Fruit fly (Drosophila melanogaster) S2 (cell line): ENCODE results near the gene CG7384.

Experiments
- CG8478 ChIP-seq: fragments of >200 bp; optimal IDR thresholded peaks from 2 replicates; lab custom pipeline; 2018
- CTCF ChIP-seq, 2 experiments: fragments of >200 bp; optimal IDR thresholded peaks; 2 replicates each; lab custom pipeline; 2018

The CG7384 gene

DNA sequence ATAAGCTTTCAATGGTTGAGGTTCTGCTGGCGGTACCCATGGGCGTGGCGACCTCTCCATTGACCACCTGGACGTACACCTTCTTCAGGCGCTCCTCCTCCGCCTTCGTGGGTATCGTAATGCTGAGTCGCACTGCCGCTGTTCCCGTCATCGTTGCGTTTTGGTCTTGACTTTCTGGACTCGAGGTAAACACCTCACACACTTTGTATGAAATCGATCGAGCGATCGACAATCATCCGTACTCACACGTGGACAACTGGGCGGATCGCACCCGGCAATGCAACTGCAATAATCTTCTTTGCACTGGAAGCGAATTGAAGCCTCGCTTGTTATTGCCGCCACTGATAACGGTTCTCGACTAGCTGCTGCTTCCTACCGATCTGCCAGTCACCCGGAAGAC is at the start of gene CG7384:
Gene CG7384 (minus strand): TSS at position 366 of the 400 bp plus-strand sequence.
- TF ChIP-seq CG8478 (lab: Kevin White, UChicago) = no peak
- TF ChIP-seq CTCF (optimal IDR thresholded peaks at IDR 0.05; lab: Kevin White, UChicago) = no peak

DNA sequence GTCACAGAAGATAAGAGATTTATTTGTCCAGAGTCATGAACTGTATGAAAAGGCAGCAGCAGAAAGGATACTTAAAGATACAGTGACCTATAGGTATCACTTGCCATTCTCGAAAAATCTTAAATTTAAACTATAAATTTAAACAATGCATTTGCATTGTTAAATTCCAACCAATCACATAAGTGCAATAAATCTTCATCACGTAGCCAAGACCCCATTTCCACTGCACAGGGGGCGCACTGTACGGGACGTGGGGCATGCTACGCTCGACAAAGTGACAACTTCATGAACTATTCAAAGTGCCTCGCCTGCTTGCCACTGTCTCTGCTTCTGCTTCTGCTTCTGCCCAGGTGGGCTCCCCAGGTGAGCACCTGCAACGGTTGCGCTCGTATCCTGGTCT is 45.0 kb upstream of the CG7384 start:
- TF ChIP-seq CG8478 (lab: Kevin White, UChicago) (no peak), CTCF (optimal IDR thresholded peaks at IDR 0.05; lab: Kevin White, UChicago) (no peak)

DNA sequence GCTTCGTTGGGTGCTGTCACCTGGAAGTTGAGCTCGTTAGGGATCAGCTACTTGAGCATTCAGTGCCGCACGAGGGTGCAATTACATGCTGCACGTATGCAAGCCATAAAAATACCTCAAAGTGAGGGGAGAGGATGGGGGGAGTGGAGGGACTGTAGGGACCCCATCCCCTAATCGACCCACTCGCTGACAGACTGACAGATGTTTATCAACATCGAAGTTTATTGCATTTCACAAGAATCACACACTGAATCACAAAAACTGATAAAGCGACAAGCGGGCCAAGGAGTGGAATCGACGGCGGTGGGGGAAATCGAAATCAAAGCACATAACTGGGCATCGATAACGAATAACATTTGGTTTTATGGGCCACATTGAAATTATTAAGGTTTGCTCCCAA is 44.4 kb upstream of the CG7384 start:
- no peak for TF ChIP-seq CG8478 (lab: Kevin White, UChicago)
- no peak for TF ChIP-seq CTCF (optimal IDR thresholded peaks at IDR 0.05; lab: Kevin White, UChicago)

DNA sequence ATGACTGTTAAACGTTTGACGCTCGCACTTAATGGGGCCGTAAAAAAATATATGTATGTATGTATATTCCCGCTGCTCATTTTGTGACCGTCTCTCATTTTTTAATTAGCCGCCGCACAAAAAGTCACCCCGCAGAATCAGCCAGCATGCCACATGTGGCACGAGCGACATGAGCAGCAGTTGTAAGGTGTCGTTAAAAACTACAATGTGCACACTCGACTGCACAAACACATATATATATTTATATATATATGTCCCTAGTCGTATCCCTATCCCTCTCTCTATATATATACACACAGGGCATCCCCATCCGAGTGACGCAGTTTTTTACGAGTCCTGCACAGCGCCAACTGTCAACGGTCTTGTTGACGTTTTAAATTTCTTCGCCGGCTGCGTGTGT is 43.4 kb upstream of the CG7384 start:
- TF ChIP-seq CTCF (optimal IDR thresholded peaks at IDR 0.05; lab: Kevin White, UChicago) (no peak), CG8478 (lab: Kevin White, UChicago) (no peak)

DNA sequence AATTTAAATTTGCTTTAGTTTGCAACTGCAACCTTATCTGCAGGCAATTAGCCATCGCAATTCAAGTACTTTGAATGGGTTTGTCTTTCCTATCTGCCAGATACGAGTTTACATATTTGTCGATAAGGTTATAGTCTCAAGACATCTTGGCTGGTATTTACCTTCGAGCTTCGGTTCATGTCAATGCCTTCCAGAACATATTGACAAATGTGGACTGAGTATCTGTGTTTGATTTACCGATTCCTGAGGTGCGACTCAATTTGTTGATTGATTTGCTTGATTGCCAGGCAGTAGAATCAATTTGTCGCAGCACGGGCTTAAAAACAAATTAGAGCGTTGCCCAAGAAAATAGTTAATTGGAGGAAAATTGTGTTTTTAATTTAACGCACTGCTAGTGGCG is 42.6 kb upstream of the CG7384 start:
- no peak for TF ChIP-seq CG8478 (lab: Kevin White, UChicago)
- TF ChIP-seq CTCF (optimal IDR thresholded peaks at IDR 0.05; lab: Kevin White, UChicago) = no peak

DNA sequence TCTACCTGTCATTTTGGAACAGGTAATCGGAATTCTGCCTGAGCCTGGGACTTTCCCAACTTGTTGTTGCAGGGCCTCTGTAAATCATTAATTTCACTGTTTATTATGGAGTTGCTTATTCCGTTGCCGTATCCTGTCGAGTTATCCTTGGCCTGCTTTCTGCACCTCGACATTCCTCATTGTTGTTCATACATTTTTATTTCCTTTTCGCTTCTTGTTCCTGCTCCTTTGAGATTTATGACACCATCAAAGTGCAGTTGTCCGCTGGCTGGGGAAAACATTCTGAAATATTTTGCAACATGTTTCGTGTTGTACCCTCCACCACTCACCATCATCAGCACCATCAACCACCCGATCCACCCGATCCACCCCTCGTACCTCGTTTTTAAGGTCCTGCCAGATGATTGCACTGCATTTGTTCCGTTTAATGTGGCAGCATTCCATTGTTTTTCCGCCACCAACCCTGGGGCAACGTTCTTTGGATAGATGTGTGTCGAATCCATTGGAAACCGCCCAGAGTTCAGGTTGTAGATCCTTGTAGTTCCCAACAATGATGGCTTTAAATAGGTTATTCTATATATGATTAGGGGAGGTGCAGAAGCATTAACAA is 38.7 kb upstream of the CG7384 start:
- no peak for TF ChIP-seq CG8478 (lab: Kevin White, UChicago)
- TF ChIP-seq CTCF (optimal IDR thresholded peaks at IDR 0.05; lab: Kevin White, UChicago) = no peak

DNA sequence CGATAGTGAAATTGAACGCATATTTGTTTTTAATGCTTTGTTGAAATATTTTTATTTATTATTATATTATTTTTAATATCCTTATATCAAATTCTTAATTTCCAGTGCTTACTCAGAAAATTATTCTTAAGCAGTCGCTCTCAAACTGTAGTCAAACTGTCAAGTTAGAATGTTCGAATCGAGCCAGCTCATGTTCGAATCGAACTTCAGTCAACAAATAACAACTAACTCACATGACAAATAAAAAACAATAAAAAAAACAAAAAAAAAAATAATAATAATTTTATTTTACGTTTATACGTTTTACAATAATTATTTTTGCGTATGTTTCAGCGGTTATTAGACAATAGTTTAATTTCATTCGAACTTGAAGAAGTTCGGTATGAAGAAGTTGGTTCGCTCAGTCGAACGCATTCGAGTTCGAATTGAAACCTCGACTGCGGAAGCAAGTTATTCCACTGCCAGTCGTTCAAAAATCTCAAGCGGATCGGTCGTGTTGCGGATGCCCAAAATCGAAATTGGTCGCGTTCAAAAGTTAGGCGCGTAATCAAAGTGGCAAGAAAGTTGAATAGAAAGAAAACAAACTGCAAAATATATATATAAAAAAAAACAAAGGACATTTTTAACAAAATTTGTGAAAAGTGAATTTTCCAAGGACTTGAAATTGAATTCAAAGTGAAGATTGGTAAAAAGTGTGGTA is 34.3 kb upstream of the CG7384 start, which contains the start of gene Trim9:
Gene Trim9 (plus strand): TSS at position 463 of the 700 bp plus-strand sequence.
- TF ChIP-seq CG8478 (lab: Kevin White, UChicago) (no peak), CTCF (optimal IDR thresholded peaks at IDR 0.05; lab: Kevin White, UChicago) (no peak)

DNA sequence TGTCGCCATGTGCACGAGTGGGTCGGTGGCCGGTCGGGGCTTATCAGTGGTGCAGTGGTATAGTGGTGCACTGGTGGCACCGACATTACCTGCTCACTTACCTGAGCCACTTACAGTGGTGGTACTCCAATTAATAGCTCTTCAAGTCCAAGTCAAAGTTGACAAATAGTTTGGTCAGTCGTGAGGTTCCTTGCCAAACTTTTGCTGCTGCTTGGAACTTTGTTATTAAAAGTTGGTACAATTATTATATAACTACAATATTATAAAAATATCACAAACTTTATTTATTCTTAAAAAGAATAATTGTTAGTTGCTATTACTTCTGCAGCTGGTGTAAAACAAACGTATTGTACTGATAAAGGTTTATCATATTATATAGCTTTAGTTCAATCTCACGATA is 33.7 kb upstream of the CG7384 start:
- TF ChIP-seq CTCF (optimal IDR thresholded peaks at IDR 0.05; lab: Kevin White, UChicago) = no peak
- no peak for TF ChIP-seq CG8478 (lab: Kevin White, UChicago)

DNA sequence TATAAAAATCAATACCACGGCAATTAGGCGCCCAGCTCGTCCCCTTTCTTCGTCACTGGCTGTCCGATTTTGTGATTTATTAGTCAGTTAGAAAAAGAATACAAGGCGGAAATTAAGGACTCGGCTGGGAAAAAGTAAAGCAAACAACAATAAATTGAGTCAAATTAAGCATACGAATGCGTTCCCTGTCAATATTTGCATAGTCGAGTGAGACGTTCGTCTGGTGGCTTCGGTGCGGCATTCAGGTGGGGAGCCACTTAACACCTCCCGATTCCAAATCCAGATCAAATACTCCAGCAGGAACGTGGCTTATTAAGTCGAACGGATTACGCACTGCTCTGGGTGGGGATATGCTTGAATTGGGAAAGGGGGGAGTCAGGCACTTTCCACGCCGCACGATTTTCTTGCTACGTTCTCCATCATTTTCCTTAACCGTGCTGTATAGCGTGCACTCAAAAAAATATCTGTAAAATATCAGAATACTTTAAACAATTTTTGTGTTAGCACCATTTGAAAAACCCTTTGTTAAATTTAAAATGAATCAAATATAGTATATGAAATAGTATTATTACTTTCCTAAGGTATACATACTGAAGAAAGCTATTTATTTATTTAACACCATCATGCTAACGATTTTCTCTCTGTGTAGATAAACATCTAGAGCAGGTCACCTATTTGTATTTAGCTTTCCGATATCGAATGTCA is 32.9 kb upstream of the CG7384 start:
- TF ChIP-seq CTCF (optimal IDR thresholded peaks at IDR 0.05; lab: Kevin White, UChicago) (no peak), CG8478 (lab: Kevin White, UChicago) (no peak)

DNA sequence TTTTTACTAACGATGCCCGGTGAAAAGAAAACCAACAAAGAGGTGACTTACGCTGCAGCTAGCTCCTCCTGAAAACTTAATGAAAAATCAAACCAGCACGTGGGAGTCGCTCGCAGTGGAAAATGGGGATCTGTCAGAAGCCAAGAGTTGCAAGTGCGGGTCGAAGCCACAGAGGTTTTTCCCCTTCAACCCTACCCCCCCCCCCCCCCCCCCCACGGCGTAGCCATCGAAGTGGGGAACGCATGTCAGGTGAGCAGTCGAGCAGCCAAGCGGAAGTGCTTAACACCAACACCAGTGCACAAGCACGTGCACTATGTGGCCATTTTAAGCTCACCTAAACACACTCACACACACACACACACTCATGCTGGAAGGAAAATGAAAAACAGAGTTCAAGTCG is 29.1 kb upstream of the CG7384 start:
- TF ChIP-seq CTCF (optimal IDR thresholded peaks at IDR 0.05; lab: Kevin White, UChicago) (no peak), CG8478 (lab: Kevin White, UChicago) (no peak)

DNA sequence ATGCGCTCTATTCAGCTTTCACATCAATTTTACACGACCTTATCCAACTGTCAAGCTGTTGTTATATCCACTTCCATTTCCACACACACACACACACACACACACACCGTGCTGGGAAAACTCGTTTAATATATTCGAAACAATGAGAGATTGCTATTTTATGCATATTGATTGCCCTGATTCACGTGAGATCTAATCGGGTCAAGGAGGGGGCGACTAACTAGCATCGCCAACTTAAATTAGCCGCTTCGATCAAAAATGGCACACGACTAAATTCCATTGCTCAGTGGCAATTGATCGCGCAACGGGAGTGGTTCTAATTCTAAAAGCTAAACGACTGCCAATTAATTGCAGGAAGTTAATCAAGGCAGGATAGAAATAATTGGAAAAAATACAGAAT is 23.8 kb upstream of the CG7384 start, which contains the start of gene CG18302:
Gene CG18302 (plus strand): TSS at position 301 of the 400 bp plus-strand sequence.
- TF ChIP-seq CTCF (optimal IDR thresholded peaks at IDR 0.05; lab: Kevin White, UChicago) = no peak
- no peak for TF ChIP-seq CG8478 (lab: Kevin White, UChicago)

DNA sequence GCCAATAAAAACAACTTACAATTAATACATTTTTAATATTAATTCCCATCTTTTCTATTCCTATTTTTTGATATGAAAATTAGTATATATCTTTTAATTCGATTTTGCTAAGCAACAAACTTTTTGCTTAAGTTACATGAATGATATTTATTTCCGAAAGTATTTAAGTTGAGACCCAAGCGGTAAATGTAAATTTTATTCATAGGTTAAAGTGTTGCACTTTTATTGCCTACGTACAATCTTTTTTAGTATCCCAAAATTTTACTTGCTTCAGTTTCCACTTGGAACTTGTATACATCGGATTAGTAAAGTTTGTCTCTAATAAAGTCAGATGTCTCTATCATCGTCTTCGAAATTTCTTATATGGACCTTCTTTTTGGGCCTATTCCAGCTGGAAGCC is 21.3 kb upstream of the CG7384 start, which contains the start of gene CG18301:
Gene CG18301 (plus strand): TSS at position 301 of the 400 bp plus-strand sequence.
- no peak for TF ChIP-seq CG8478 (lab: Kevin White, UChicago)
- no peak for TF ChIP-seq CTCF (optimal IDR thresholded peaks at IDR 0.05; lab: Kevin White, UChicago)

DNA sequence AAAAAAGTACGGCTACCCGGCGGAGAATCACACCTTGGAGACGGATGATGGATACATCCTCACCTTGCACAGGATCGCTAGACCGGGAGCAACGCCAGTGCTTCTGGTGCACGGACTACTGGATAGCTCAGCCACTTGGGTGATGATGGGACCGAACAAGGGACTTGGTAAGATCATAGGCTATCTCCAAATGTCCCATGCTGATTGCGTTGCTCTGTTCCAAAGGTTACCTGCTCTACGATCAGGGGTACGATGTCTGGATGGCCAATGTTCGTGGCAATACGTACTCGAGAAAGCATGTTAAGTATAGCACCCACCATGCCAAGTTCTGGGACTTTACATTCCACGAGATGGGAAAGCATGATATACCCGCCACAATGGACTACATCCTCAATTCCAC is 19.8 kb upstream of the CG7384 start:
- TF ChIP-seq CG8478 (lab: Kevin White, UChicago) = no peak
- no peak for TF ChIP-seq CTCF (optimal IDR thresholded peaks at IDR 0.05; lab: Kevin White, UChicago)

DNA sequence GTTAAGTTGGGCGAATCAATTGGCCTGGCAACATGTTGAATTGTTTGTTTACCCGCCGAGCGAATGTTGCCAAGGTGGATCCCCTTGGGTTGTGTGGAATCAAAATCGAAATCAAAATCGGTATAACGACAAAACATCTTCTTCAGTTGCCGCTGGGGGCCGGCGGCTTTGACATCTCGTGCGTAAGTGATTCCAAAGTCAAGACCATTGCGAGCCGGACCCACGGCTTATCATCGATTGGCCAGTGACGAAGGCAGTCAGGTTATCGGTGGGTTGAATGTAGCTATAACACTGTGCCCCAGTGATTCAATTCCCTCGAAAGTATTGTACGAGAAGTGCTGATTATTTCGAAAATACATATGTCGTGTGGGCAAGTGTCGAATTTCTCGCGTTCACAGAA is 18.7 kb upstream of the CG7384 start:
- TF ChIP-seq CTCF (optimal IDR thresholded peaks at IDR 0.05; lab: Kevin White, UChicago) (no peak), CG8478 (lab: Kevin White, UChicago) (no peak)
